Worm (Caenorhabditis elegans) whole organism, mixed stage, embryonic: ENCODE results near the gene F49E8.7.

ENCODE experiments used
- M03D4.4 ChIP-seq: sonication (generic microtip); optimal IDR thresholded peaks from 2 replicates; lab custom pipeline; 2017; ENCODE audit warnings: mild to moderate bottlenecking, missing genetic modification characterization, missing compliant biosample characterization
- blmp-1 ChIP-seq: fragments of 150-350 bp; optimal IDR thresholded peaks from 2 replicates; lab custom pipeline; 2014; ENCODE audit warnings: missing biosample characterization, missing genetic modification characterization
- ceh-39 ChIP-seq: fragments of 150-350 bp; optimal IDR thresholded peaks from 2 replicates; lab custom pipeline; 2014; ENCODE audit warnings: missing biosample characterization, missing genetic modification characterization
- ceh-43 ChIP-seq: fragments of 200-800 bp; sonication (Bioruptor generic); optimal IDR thresholded peaks from 2 replicates; lab custom pipeline; 2018; ENCODE audit warnings: mild to moderate bottlenecking, missing genetic modification characterization, moderate library complexity, missing compliant biosample characterization
- ceh-83 ChIP-seq: fragments of 200-800 bp; sonication (Bioruptor generic); optimal IDR thresholded peaks from 2 replicates; lab custom pipeline; 2018; ENCODE audit warnings: mild to moderate bottlenecking, missing genetic modification characterization, missing compliant biosample characterization
- ces-1 ChIP-seq: fragments of 150-350 bp; optimal IDR thresholded peaks from 2 replicates; lab custom pipeline; 2014; ENCODE audit warnings: missing biosample characterization, missing genetic modification reagents, missing genetic modification characterization
- cnd-1 ChIP-seq: fragments of 200-800 bp; sonication (Bioruptor generic); optimal IDR thresholded peaks from 2 replicates; lab custom pipeline; 2018; ENCODE audit warnings: mild to moderate bottlenecking, missing genetic modification characterization, missing compliant biosample characterization
- drap-1 ChIP-seq: fragments of 200-800 bp; sonication (Bioruptor generic); optimal IDR thresholded peaks from 3 replicates; lab custom pipeline; 2018; ENCODE audit warnings: mild to moderate bottlenecking, missing genetic modification characterization, missing compliant biosample characterization
- elt-1 ChIP-seq: sonication (generic microtip); optimal IDR thresholded peaks from 2 replicates; lab custom pipeline; 2017; ENCODE audit warnings: missing genetic modification characterization, mild to moderate bottlenecking, missing compliant biosample characterization, antibody characterized with exemption, moderate library complexity, borderline replicate concordance; ENCODE audit not compliant: insufficient read depth
- elt-3 ChIP-seq: fragments of 150-350 bp; optimal IDR thresholded peaks from 2 replicates; lab custom pipeline; 2014; ENCODE audit warnings: missing biosample characterization, missing genetic modification characterization
- flh-1 ChIP-seq: fragments of 200-800 bp; sonication (Bioruptor generic); optimal IDR thresholded peaks from 2 replicates; lab custom pipeline; 2018; ENCODE audit warnings: mild to moderate bottlenecking, missing genetic modification characterization, moderate library complexity, missing compliant biosample characterization
- ham-2 ChIP-seq: fragments of 200-800 bp; sonication (Bioruptor generic); optimal IDR thresholded peaks from 2 replicates; lab custom pipeline; 2018; ENCODE audit warnings: mild to moderate bottlenecking, missing genetic modification characterization, missing compliant biosample characterization
- lin-32 ChIP-seq: fragments of 200-800 bp; sonication (Bioruptor generic); optimal IDR thresholded peaks from 2 replicates; lab custom pipeline; 2018; ENCODE audit warnings: mild to moderate bottlenecking, missing genetic modification characterization, missing compliant biosample characterization
- mab-5 ChIP-seq: fragments of 150-350 bp; optimal IDR thresholded peaks from 2 replicates; lab custom pipeline; 2014; ENCODE audit warnings: missing biosample characterization, missing genetic modification characterization
- mep-1 ChIP-seq: fragments of 150-350 bp; optimal IDR thresholded peaks from 2 replicates; lab custom pipeline; 2017; ENCODE audit warnings: missing biosample characterization, missing genetic modification reagents, missing genetic modification characterization, inconsistent platforms
- mls-2 ChIP-seq: sonication (generic microtip); optimal IDR thresholded peaks from 2 replicates; lab custom pipeline; 2016; ENCODE audit warnings: mild to moderate bottlenecking, missing genetic modification characterization, moderate library complexity, missing compliant biosample characterization
- nhr-12 ChIP-seq: fragments of 150-350 bp; optimal IDR thresholded peaks from 2 replicates; lab custom pipeline; 2014; ENCODE audit warnings: missing biosample characterization, missing genetic modification characterization
- nhr-237 ChIP-seq: fragments of 150-350 bp; optimal IDR thresholded peaks from 2 replicates; lab custom pipeline; 2014; ENCODE audit warnings: missing biosample characterization, missing genetic modification characterization
- nhr-28 ChIP-seq: fragments of 150-350 bp; optimal IDR thresholded peaks from 2 replicates; lab custom pipeline; 2014; ENCODE audit warnings: missing biosample characterization, missing genetic modification characterization
- pha-4 ChIP-seq: fragments of 150-350 bp; optimal IDR thresholded peaks from 2 replicates; lab custom pipeline; 2018; ENCODE audit warnings: missing biosample characterization, missing genetic modification reagents, missing genetic modification characterization
- sem-2 ChIP-seq: fragments of 200-800 bp; sonication (Bioruptor generic); optimal IDR thresholded peaks from 2 replicates; lab custom pipeline; 2018; ENCODE audit warnings: mild to moderate bottlenecking, missing genetic modification characterization, missing compliant biosample characterization
- sptf-1 ChIP-seq: sonication (generic microtip); optimal IDR thresholded peaks from 2 replicates; lab custom pipeline; 2017; ENCODE audit warnings: mild to moderate bottlenecking, missing genetic modification characterization, moderate library complexity, missing compliant biosample characterization
- unc-120 ChIP-seq: sonication (generic microtip); optimal IDR thresholded peaks from 2 replicates; lab custom pipeline; 2017; ENCODE audit warnings: missing genetic modification characterization, missing compliant biosample characterization; ENCODE audit not compliant: poor library complexity, severe bottlenecking
- unc-39 ChIP-seq: fragments of 150-350 bp; optimal IDR thresholded peaks from 2 replicates; lab custom pipeline; 2014; ENCODE audit warnings: missing biosample characterization, missing genetic modification characterization
- zip-8 ChIP-seq: fragments of 150-350 bp; optimal IDR thresholded peaks from 2 replicates; lab custom pipeline; 2014; ENCODE audit warnings: missing biosample characterization, missing genetic modification characterization
- ztf-11 ChIP-seq: fragments of 150-350 bp; optimal IDR thresholded peaks from 2 replicates; lab custom pipeline; 2014; ENCODE audit warnings: missing biosample characterization, missing genetic modification characterization

Gene F49E8.7

ce11 chrIV:7543662-7544061 lies 12.5 kb downstream of the F49E8.7 start:
- no peak for TF ChIP-seq unc-39 (tag; lab: Kevin White, UChicago)
- no peak for TF ChIP-seq lin-32
- TF ChIP-seq nhr-237 (tag; lab: Kevin White, UChicago): no peak
- no peak for TF ChIP-seq sptf-1 (tag; lab: Kevin White, UChicago)
- no peak for TF ChIP-seq elt-1 (tag; lab: Kevin White, UChicago)
- TF ChIP-seq mls-2 (tag; lab: Kevin White, UChicago): no peak
- no peak for TF ChIP-seq unc-120
- no peak for TF ChIP-seq ceh-39 (tag; lab: Kevin White, UChicago)
- TF ChIP-seq ceh-83 (GFP tag; lab: Kevin White, UChicago): no peak
- TF ChIP-seq flh-1 (GFP tag; lab: Kevin White, UChicago): no peak
- TF ChIP-seq pha-4 (tag; lab: Kevin White, UChicago): no peak
- no peak for TF ChIP-seq cnd-1 (tag; lab: Kevin White, UChicago)
- TF ChIP-seq sem-2: no peak
- TF ChIP-seq mab-5: no peak

- TF ChIP-seq ces-1: peak; percentile 95
- TF ChIP-seq cnd-1 (tag; lab: Kevin White, UChicago): no peak
- TF ChIP-seq ceh-39 (tag; lab: Kevin White, UChicago): no peak
- no peak for TF ChIP-seq blmp-1 (tag; lab: Kevin White, UChicago)
- TF ChIP-seq sem-2: no peak
- no peak for TF ChIP-seq elt-1 (tag; lab: Kevin White, UChicago)
- no peak for TF ChIP-seq nhr-28 (tag; lab: Kevin White, UChicago)
- TF ChIP-seq ztf-11 (tag; lab: Kevin White, UChicago): no peak
Observed at ce11 chrIV:7542485-7543001, 13.6 kb downstream of the F49E8.7 start, which contains the start of gene R05G6.10. TSS of gene R05G6.10 (minus strand) at chrIV:7542535.

DNA sequence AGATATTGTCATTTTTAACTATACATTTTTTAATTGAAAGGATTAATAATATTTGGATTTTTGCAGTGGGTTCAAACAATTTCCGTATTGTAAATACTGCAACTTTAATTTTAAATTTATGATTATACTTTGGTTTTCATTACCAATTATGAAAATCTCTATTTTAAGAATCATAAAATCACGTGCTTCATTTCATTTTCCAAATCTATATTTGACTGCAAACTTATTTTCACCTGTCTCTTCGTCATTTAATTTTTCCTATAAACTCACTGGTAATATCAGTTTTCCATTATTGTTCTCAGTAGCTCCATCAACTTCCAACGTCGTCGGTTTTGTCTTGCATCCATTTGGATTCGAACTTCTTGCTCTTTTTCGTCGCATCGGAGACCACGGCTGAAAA lies 23.8 kb downstream of the F49E8.7 start, which contains the start of gene R05G6.1:
Gene R05G6.1 (plus strand): TSS at position 301 of the 400 bp plus-strand sequence.
- no peak for TF ChIP-seq mls-2 (tag; lab: Kevin White, UChicago)
- no peak for TF ChIP-seq ceh-39 (tag; lab: Kevin White, UChicago)
- no peak for TF ChIP-seq mep-1 (tag; lab: Kevin White, UChicago)
- no peak for TF ChIP-seq cnd-1 (tag; lab: Kevin White, UChicago)

DNA sequence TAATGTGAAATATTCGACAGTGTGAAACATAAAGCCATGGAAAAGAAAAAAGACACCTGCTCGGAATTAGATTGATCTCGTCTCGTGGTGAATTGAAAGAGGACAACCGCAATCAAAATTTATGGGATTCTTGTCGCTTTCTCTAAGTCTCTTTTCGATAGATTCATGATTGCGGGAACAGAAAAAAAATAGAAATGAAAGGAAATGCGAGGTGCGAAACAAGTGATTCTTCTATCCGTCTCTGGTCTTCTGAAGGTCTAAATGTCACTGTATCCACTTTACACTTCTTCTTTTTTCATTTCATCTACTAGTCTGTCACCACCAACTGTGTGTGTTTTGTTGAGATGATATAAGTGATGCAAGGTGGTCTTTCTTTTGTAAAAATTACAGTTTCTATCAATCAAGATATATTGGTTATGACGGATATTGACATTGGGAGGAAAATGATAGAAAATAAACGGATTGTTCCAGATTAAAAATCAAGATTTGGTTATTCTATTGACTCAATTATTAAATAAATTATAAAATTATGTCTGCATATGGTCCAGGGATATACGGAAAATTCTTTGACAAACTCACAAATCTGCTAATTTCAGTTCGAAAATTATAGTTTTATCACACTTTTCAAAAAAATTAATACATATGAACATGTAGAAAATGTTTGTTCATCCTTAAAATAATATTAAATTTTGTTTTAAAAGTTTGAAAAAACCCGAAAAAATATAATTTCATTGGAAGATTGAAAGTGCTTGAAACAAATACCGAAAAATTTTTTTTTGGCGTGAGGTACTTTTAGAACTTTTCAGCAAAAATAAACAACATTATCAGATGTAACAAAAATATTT lies 25.7 kb downstream of the F49E8.7 start:
- TF ChIP-seq ceh-43 (GFP tag; lab: Kevin White, UChicago): no peak
- TF ChIP-seq elt-1 (tag; lab: Kevin White, UChicago): no peak
- no peak for TF ChIP-seq ceh-83 (GFP tag; lab: Kevin White, UChicago)
- no peak for TF ChIP-seq M03D4.4
- no peak for TF ChIP-seq nhr-12 (tag; lab: Kevin White, UChicago)
- TF ChIP-seq flh-1 (GFP tag; lab: Kevin White, UChicago): no peak
- no peak for TF ChIP-seq zip-8 (tag; lab: Kevin White, UChicago)
- TF ChIP-seq ham-2: no peak

- TF ChIP-seq pha-4 (tag; lab: Kevin White, UChicago): peak; percentile 51
- no peak for TF ChIP-seq elt-3 (tag; lab: Kevin White, UChicago)
- no peak for TF ChIP-seq drap-1
- TF ChIP-seq ceh-39 (tag; lab: Kevin White, UChicago): no peak
Observed at ce11 chrIV:7523744-7524143, 32.4 kb downstream of the F49E8.7 start.

ce11 chrIV:7521591-7521990 lies 34.6 kb downstream of the F49E8.7 start:
- TF ChIP-seq elt-3 (tag; lab: Kevin White, UChicago) (no peak), elt-1 (tag; lab: Kevin White, UChicago) (peak; percentile 50), ceh-39 (tag; lab: Kevin White, UChicago) (no peak), sem-2 (no peak), mls-2 (tag; lab: Kevin White, UChicago) (peak; percentile 43), ztf-11 (tag; lab: Kevin White, UChicago) (no peak)
